Fruit fly (Drosophila melanogaster) whole organism, embryonic: ENCODE results near the gene CG15528.

Experiments used
- Ada2b ChIP-seq: fragments of 200-800 bp; sonication (Bioruptor generic); IDR thresholded peaks from 2 replicates; pipeline ENCODE4 v1.3.6; 2022; ENCODE audit warnings: missing biosample characterization, missing genetic modification characterization
- Antp ChIP-seq: fragments of 200-800 bp; sonication (Bioruptor generic); optimal IDR thresholded peaks from 3 replicates; lab custom pipeline; 2016; ENCODE audit warnings: missing biosample characterization, missing genetic modification characterization
- Atf3 ChIP-seq: fragments of 200-800 bp; sonication (Bioruptor generic); optimal IDR thresholded peaks from 3 replicates; lab custom pipeline; 2016; ENCODE audit warnings: missing biosample characterization, missing genetic modification characterization
- Bteb2 ChIP-seq: fragments of 200-800 bp; sonication (Bioruptor generic); optimal IDR thresholded peaks from 2 replicates; lab custom pipeline; 2016; ENCODE audit warnings: missing biosample characterization, missing genetic modification characterization
- CG10209 ChIP-seq: fragments of 200-800 bp; sonication (Bioruptor generic); optimal IDR thresholded peaks from 3 replicates; lab custom pipeline; 2017; ENCODE audit warnings: missing biosample characterization, mild to moderate bottlenecking, missing genetic modification characterization, missing genetic modification reagents
- CG10959 ChIP-seq: fragments of 200-800 bp; sonication (Bioruptor generic); IDR thresholded peaks from 2 replicates; pipeline ENCODE4 v1.3.6; 2022; ENCODE audit warnings: missing biosample characterization, missing genetic modification characterization
- CG11085 ChIP-seq: fragments of 200-800 bp; sonication (Bioruptor generic); IDR thresholded peaks from 2 replicates; pipeline ENCODE4 v1.3.6; 2022; ENCODE audit warnings: missing biosample characterization, missing genetic modification characterization
- CG12071 ChIP-seq: fragments of 200-800 bp; sonication (Bioruptor generic); optimal IDR thresholded peaks from 3 replicates; lab custom pipeline; 2018; ENCODE audit warnings: missing biosample characterization, mild to moderate bottlenecking, missing genetic modification characterization
- CG14710 ChIP-seq: fragments of 200-800 bp; sonication (Bioruptor generic); optimal IDR thresholded peaks from 3 replicates; lab custom pipeline; 2019; ENCODE audit warnings: missing biosample characterization, mild to moderate bottlenecking, missing genetic modification characterization, moderate library complexity
- CG15601 ChIP-seq: fragments of 200-800 bp; sonication (Bioruptor generic); optimal IDR thresholded peaks from 3 replicates; lab custom pipeline; 2019; ENCODE audit warnings: missing biosample characterization, mild to moderate bottlenecking, missing genetic modification characterization, moderate library complexity
- CG1603 ChIP-seq: fragments of 200-800 bp; sonication (Bioruptor generic); optimal IDR thresholded peaks from 2 replicates; lab custom pipeline; 2019; ENCODE audit warnings: missing biosample characterization, mild to moderate bottlenecking, missing genetic modification characterization, moderate library complexity
- CG17612 ChIP-seq: fragments of 200-800 bp; sonication (Bioruptor generic); IDR thresholded peaks from 2 replicates; pipeline ENCODE4 v1.3.6; 2022; ENCODE audit warnings: missing biosample characterization, missing genetic modification characterization
- CG32772 ChIP-seq: fragments of 200-800 bp; sonication (Bioruptor generic); IDR thresholded peaks from 2 replicates; pipeline ENCODE4 v1.3.6; 2022; ENCODE audit warnings: missing biosample characterization, missing genetic modification characterization
- CG3281 ChIP-seq: fragments of 200-800 bp; sonication (Bioruptor generic); optimal IDR thresholded peaks from 3 replicates; lab custom pipeline; 2017; ENCODE audit warnings: missing biosample characterization, mild to moderate bottlenecking, missing genetic modification characterization
- CG34376 ChIP-seq: fragments of 200-800 bp; sonication (Bioruptor generic); optimal IDR thresholded peaks from 2 replicates; lab custom pipeline; 2018; ENCODE audit warnings: missing biosample characterization, mild to moderate bottlenecking, missing genetic modification characterization
- CG3726 ChIP-seq: fragments of 200-800 bp; sonication (Bioruptor generic); IDR thresholded peaks from 3 replicates; pipeline ENCODE4, ENCODE4 v1.3.6; 2022; ENCODE audit warnings: missing biosample characterization, missing genetic modification characterization
- CG3847 ChIP-seq: fragments of 200-800 bp; sonication (Bioruptor generic); IDR thresholded peaks from 2 replicates; pipeline ENCODE4 v1.3.6; 2022; ENCODE audit warnings: missing biosample characterization, missing genetic modification characterization
- CG6254 ChIP-seq: fragments of 200-800 bp; sonication (Bioruptor generic); optimal IDR thresholded peaks from 3 replicates; lab custom pipeline; 2017; ENCODE audit warnings: mild to moderate bottlenecking, missing biosample characterization, missing genetic modification reagents, missing genetic modification characterization
- CG7271 ChIP-seq: fragments of 200-800 bp; sonication (Bioruptor generic); optimal IDR thresholded peaks from 2 replicates; lab custom pipeline; 2018; ENCODE audit warnings: missing biosample characterization, mild to moderate bottlenecking, missing genetic modification characterization, moderate library complexity
- CG7928 ChIP-seq: fragments of 200-800 bp; sonication (Bioruptor generic); optimal IDR thresholded peaks from 2 replicates; lab custom pipeline; 2017; ENCODE audit warnings: missing biosample characterization, mild to moderate bottlenecking, missing genetic modification characterization
- CG9727 ChIP-seq: fragments of 200-800 bp; sonication (Bioruptor generic); optimal IDR thresholded peaks from 3 replicates; lab custom pipeline; 2017; ENCODE audit warnings: missing biosample characterization, mild to moderate bottlenecking, missing genetic modification characterization
- D19B ChIP-seq: fragments of 200-800 bp; sonication (Bioruptor generic); optimal IDR thresholded peaks from 2 replicates; lab custom pipeline; 2017; ENCODE audit warnings: missing biosample characterization, mild to moderate bottlenecking, missing genetic modification characterization
- Dfd ChIP-seq, 2 experiments: fragments of >200 bp; optimal IDR thresholded peaks; 2 replicates each; lab custom pipeline; 2017; ENCODE audit warnings: missing biosample characterization in 2 of 2, missing genetic modification characterization in 2 of 2
- E2f1 ChIP-seq: fragments of 200-800 bp; sonication (Bioruptor generic); IDR thresholded peaks from 2 replicates; pipeline ENCODE4 v1.3.6; 2022; ENCODE audit warnings: missing biosample characterization, missing genetic modification characterization
- Gsc ChIP-seq: fragments of 200-800 bp; sonication (Bioruptor generic); IDR thresholded peaks from 2 replicates; pipeline ENCODE4 v1.3.6; 2022; ENCODE audit warnings: missing biosample characterization, missing genetic modification characterization
- Hey ChIP-seq: fragments of 200-800 bp; sonication (Bioruptor generic); optimal IDR thresholded peaks from 3 replicates; lab custom pipeline; 2018; ENCODE audit warnings: missing biosample characterization, mild to moderate bottlenecking, missing genetic modification characterization
- Hr51 ChIP-seq, 2 experiments: fragments of 200-800 bp; sonication (Bioruptor generic); optimal IDR thresholded peaks; 2 replicates in 1 of 2; 3 replicates in 1 of 2; lab custom pipeline; 2016 to 2018; ENCODE audit warnings: missing biosample characterization in 2 of 2, missing genetic modification characterization in 2 of 2, mild to moderate bottlenecking in 1 of 2, moderate library complexity in 1 of 2
- Jarid2 ChIP-seq: fragments of 200-800 bp; sonication (Bioruptor generic); optimal IDR thresholded peaks from 3 replicates; lab custom pipeline; 2017; ENCODE audit warnings: mild to moderate bottlenecking, missing biosample characterization, missing genetic modification reagents, missing genetic modification characterization
- Lim3 ChIP-seq: fragments of 200-800 bp; sonication (Bioruptor generic); IDR thresholded peaks from 2 replicates; pipeline ENCODE4 v1.3.6; 2022; ENCODE audit warnings: missing biosample characterization, missing genetic modification characterization
- MESR4 ChIP-seq: fragments of 200-800 bp; sonication (Bioruptor generic); optimal IDR thresholded peaks from 2 replicates; lab custom pipeline; 2018; ENCODE audit warnings: missing biosample characterization, mild to moderate bottlenecking, missing genetic modification characterization, moderate library complexity
- Myb ChIP-seq: fragments of 200-800 bp; sonication (Bioruptor generic); optimal IDR thresholded peaks from 2 replicates; lab custom pipeline; 2016; ENCODE audit warnings: missing biosample characterization, missing genetic modification characterization
- NC2β ChIP-seq: fragments of 200-800 bp; sonication (Bioruptor generic); optimal IDR thresholded peaks from 2 replicates; lab custom pipeline; 2016; ENCODE audit warnings: missing biosample characterization, missing genetic modification characterization
- ac ChIP-seq: fragments of 200-800 bp; sonication (Bioruptor generic); optimal IDR thresholded peaks from 3 replicates; lab custom pipeline; 2017; ENCODE audit warnings: missing biosample characterization, mild to moderate bottlenecking, missing genetic modification characterization
- bsh ChIP-seq, 2 experiments: fragments of 200-800 bp; sonication (Bioruptor generic); optimal IDR thresholded peaks; 2 replicates each; lab custom pipeline; 2017 to 2018; ENCODE audit warnings: mild to moderate bottlenecking in 2 of 2, missing biosample characterization in 2 of 2, missing genetic modification characterization in 2 of 2, moderate library complexity in 1 of 2
- cg ChIP-seq: fragments of 200-800 bp; sonication (Bioruptor generic); optimal IDR thresholded peaks from 3 replicates; lab custom pipeline; 2019; ENCODE audit warnings: missing biosample characterization, mild to moderate bottlenecking, missing genetic modification characterization, moderate library complexity
- dm ChIP-seq: fragments of 200-800 bp; sonication (Bioruptor generic); optimal IDR thresholded peaks from 3 replicates; lab custom pipeline; 2016; ENCODE audit warnings: missing biosample characterization, missing genetic modification characterization
- esg ChIP-seq: fragments of 200-800 bp; sonication (Bioruptor generic); conservative IDR thresholded peaks from 2 replicates; pipeline ENCODE4 v1.3.6; 2022; ENCODE audit warnings: missing biosample characterization, missing genetic modification characterization
- fu2 ChIP-seq: fragments of 200-800 bp; sonication (Bioruptor generic); optimal IDR thresholded peaks from 2 replicates; lab custom pipeline; 2016; ENCODE audit warnings: missing biosample characterization, missing genetic modification characterization
- gcm2 ChIP-seq: fragments of 200-800 bp; sonication (Bioruptor generic); optimal IDR thresholded peaks from 2 replicates; lab custom pipeline; 2016; ENCODE audit warnings: missing biosample characterization, missing genetic modification characterization
- gsb-n ChIP-seq: fragments of 200-800 bp; sonication (Bioruptor generic); optimal IDR thresholded peaks from 3 replicates; lab custom pipeline; 2018; ENCODE audit warnings: missing biosample characterization, mild to moderate bottlenecking, missing genetic modification characterization
- her ChIP-seq: fragments of 200-800 bp; sonication (Bioruptor generic); optimal IDR thresholded peaks from 2 replicates; lab custom pipeline; 2016; ENCODE audit warnings: missing biosample characterization, missing genetic modification characterization
- insv ChIP-seq, 2 experiments: fragments of 200-800 bp; sonication (Bioruptor generic); optimal IDR thresholded peaks; 3 replicates each; lab custom pipeline; 2016 to 2018; ENCODE audit warnings: missing biosample characterization in 2 of 2, missing genetic modification characterization in 2 of 2
- jing ChIP-seq: fragments of 200-800 bp; sonication (Bioruptor generic); optimal IDR thresholded peaks from 2 replicates; lab custom pipeline; 2018; ENCODE audit warnings: missing biosample characterization, mild to moderate bottlenecking, missing genetic modification characterization
- lbe ChIP-seq: fragments of 200-800 bp; sonication (Bioruptor generic); optimal IDR thresholded peaks from 2 replicates; lab custom pipeline; 2016; ENCODE audit warnings: missing biosample characterization, mild to moderate bottlenecking, missing genetic modification characterization
- nom ChIP-seq: fragments of 200-800 bp; sonication (Bioruptor generic); optimal IDR thresholded peaks from 2 replicates; lab custom pipeline; 2017; ENCODE audit warnings: missing biosample characterization, missing genetic modification characterization, mild to moderate bottlenecking, moderate library complexity, missing genetic modification reagents
- repo ChIP-seq: fragments of 200-800 bp; sonication (Bioruptor generic); optimal IDR thresholded peaks from 2 replicates; lab custom pipeline; 2016; ENCODE audit warnings: missing biosample characterization, missing genetic modification characterization
- ro ChIP-seq: fragments of 200-800 bp; sonication (Bioruptor generic); IDR thresholded peaks from 2 replicates; pipeline ENCODE4 v1.3.6; 2022; ENCODE audit warnings: missing biosample characterization, missing genetic modification characterization
- run ChIP-seq: fragments of 200-800 bp; sonication (Bioruptor generic); optimal IDR thresholded peaks from 3 replicates; lab custom pipeline; 2018; ENCODE audit warnings: missing biosample characterization, mild to moderate bottlenecking, missing genetic modification characterization
- sc ChIP-seq, 3 experiments: fragments of >200 bp in 2 of 3; fragments of 200-800 bp in 1 of 3; sonication (Bioruptor generic) in 1 of 3; optimal IDR thresholded peaks; 2 replicates in 2 of 3; 3 replicates in 1 of 3; lab custom pipeline; 2017; ENCODE audit warnings: mild to moderate bottlenecking in 1 of 3, missing biosample characterization in 1 of 3, missing genetic modification characterization in 1 of 3, missing genetic modification reagents in 1 of 3
- tap ChIP-seq: fragments of 200-800 bp; optimal IDR thresholded peaks from 3 replicates; lab custom pipeline; 2019; ENCODE audit warnings: missing biosample characterization, mild to moderate bottlenecking, missing genetic modification characterization, moderate library complexity
- toy ChIP-seq: fragments of 200-800 bp; sonication (Bioruptor generic); IDR thresholded peaks from 2 replicates; pipeline ENCODE4 v1.3.6; 2022; ENCODE audit warnings: missing biosample characterization, missing genetic modification characterization
- usp ChIP-seq: fragments of >200 bp; optimal IDR thresholded peaks from 2 replicates; lab custom pipeline; 2017; ENCODE audit warnings: missing biosample characterization, missing genetic modification characterization

The CG15528 gene

DNA sequence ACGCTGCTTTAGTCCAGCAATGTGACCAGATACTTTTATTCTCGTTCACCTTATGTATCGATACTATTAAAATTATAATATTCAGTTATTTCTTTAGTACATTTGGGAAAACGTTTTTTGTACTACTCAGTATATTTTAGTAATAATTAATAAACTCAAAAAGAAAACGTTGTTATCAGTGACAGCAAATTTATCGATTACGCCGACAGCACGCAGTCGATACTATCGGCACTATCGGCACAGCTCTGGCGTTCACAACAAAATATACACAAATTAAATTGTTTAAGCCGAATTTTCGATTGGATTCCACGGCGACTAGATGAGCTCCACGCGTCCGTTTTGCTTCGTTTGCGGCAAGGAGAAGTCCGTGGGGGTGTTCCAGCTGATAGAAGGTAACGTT, 12.4 kb downstream of the CG15528 start, which contains the start of the genes janA, Sry-alpha and Sry-beta (continued):
- TF ChIP-seq Dfd (GFP tag; optimal IDR thresholded peaks at IDR 0.05; lab: Kevin White, UChicago) (no peak), tap (tag; lab: Kevin White, UChicago) (no peak), CG10209 (no peak), insv (GFP tag; optimal IDR thresholded peaks at IDR 0.05; lab: Kevin White, UChicago) (no peak), run (tag; lab: Kevin White, UChicago) (no peak), lbe (GFP tag; lab: Kevin White, UChicago) (no peak), her (GFP tag; lab: Kevin White, UChicago) (no peak), Atf3 (GFP tag; lab: Kevin White, UChicago) (no peak), NC2β (no peak), repo (GFP tag; lab: Kevin White, UChicago) (no peak), CG7928 (GFP tag; lab: Kevin White, UChicago) (no peak), CG3847 (GFP tag; lab: Robert Waterston, UW) (peak; percentile 52), CG11085 (GFP tag; lab: Robert Waterston, UW) (no peak), ro (no peak), CG3281 (GFP tag; lab: Kevin White, UChicago) (no peak), sc (optimal IDR thresholded peaks at IDR 0.05; lab: Kevin White, UChicago) (no peak), sc (GFP tag; optimal IDR thresholded peaks at IDR 0.05; lab: Kevin White, UChicago) (no peak), Bteb2 (GFP tag; lab: Kevin White, UChicago) (no peak), CG10959 (GFP tag; lab: Robert Waterston, UW) (no peak), Lim3 (GFP tag; lab: Robert Waterston, UW) (no peak), CG12071 (GFP tag; lab: Kevin White, UChicago) (no peak), D19B (GFP tag; lab: Kevin White, UChicago) (no peak), esg (no peak), Ada2b (no peak), CG15601 (tag; lab: Kevin White, UChicago) (peak; percentile 37), CG3726 (GFP tag; lab: Robert Waterston, UW) (no peak), ac (GFP tag; lab: Kevin White, UChicago) (no peak), fu2 (GFP tag; lab: Kevin White, UChicago) (no peak), cg (GFP tag; lab: Kevin White, UChicago) (no peak), bsh (GFP tag; optimal IDR thresholded peaks at IDR 0.05; lab: Kevin White, UChicago) (no peak), gsb-n (no peak), CG6254 (GFP tag; lab: Kevin White, UChicago) (no peak), CG9727 (GFP tag; lab: Kevin White, UChicago) (no peak), Jarid2 (GFP tag; lab: Kevin White, UChicago) (no peak), CG32772 (no peak), Gsc (GFP tag; lab: Robert Waterston, UW) (no peak), CG1603 (tag; lab: Kevin White, UChicago) (no peak), usp (GFP tag; lab: Kevin White, UChicago) (no peak), jing (GFP tag; lab: Kevin White, UChicago) (no peak), MESR4 (peak; percentile 71), CG17612 (no peak), CG14710 (peak; percentile 62), toy (GFP tag; lab: Robert Waterston, UW) (no peak), nom (GFP tag; lab: Kevin White, UChicago) (no peak), CG7271 (tag; lab: Kevin White, UChicago) (no peak), gcm2 (GFP tag; lab: Kevin White, UChicago) (no peak), Antp (GFP tag; lab: Kevin White, UChicago) (no peak), E2f1 (no peak), Hey (tag; lab: Kevin White, UChicago) (no peak), dm (GFP tag; lab: Kevin White, UChicago) (no peak), CG34376 (GFP tag; lab: Kevin White, UChicago) (no peak), Myb (GFP tag; lab: Kevin White, UChicago) (peak; percentile 29), Hr51 (GFP tag; optimal IDR thresholded peaks at IDR 0.05; lab: Kevin White, UChicago) (no peak)
